Worm (Caenorhabditis elegans) whole organism, L2 larva: Measurements from ENCODE around the gene F26F2.7.

Experiments
- lsy-2 ChIP-seq, 2 experiments: fragments of 150-350 bp in 1 of 2; sonication (generic microtip) in 1 of 2; optimal IDR thresholded peaks; 2 replicates each; lab custom pipeline; 2014 to 2017; ENCODE audit warnings: missing biosample characterization in 2 of 2, missing genetic modification characterization in 2 of 2
- nhr-12 ChIP-seq: fragments of 150-350 bp; optimal IDR thresholded peaks from 2 replicates; lab custom pipeline; 2014; ENCODE audit warnings: missing biosample characterization, missing genetic modification characterization
- unc-62 ChIP-seq: fragments of 150-350 bp; optimal IDR thresholded peaks from 2 replicates; lab custom pipeline; 2014; ENCODE audit warnings: missing biosample characterization, missing genetic modification reagents, missing genetic modification characterization

DNA sequence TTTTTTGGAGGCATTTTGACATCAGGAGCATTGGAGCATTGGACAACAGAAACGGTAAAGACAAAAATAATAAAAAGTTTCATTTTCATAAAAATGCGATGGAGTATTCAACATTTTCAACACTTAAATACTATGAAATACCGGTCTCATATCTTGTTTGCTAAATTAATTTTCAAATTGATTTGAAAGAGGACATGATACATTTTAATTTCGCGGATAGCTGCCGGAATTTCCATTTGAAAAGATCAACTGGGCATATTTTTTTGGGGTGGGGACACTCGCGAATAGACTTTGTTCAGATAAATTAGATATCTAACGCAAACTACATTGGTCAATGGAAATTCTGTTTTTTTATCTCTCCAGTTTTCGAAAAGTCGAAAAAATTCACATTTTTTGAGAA, 14.0 kb downstream of the F26F2.7 start, which contains the start of gene F26F2.10:
- TF ChIP-seq unc-62 (GFP tag; lab: Kevin White, UChicago), result no peak
- TF ChIP-seq lsy-2 (tag; optimal IDR thresholded peaks at IDR 0.05; lab: Kevin White, UChicago), result no peak
- no peak for TF ChIP-seq nhr-12 (tag; lab: Kevin White, UChicago)
